Worm (Caenorhabditis elegans) whole organism, L1 larva: ENCODE data around the gene D1044.1.

ENCODE experiments used
- C04F5.9 ChIP-seq: sonication (generic microtip); optimal IDR thresholded peaks from 2 replicates; lab custom pipeline; 2016; ENCODE audit warnings: missing genetic modification characterization, missing compliant biosample characterization
- C34B4.2 ChIP-seq: sonication (generic microtip); optimal IDR thresholded peaks from 2 replicates; lab custom pipeline; 2017; ENCODE audit warnings: mild to moderate bottlenecking, missing genetic modification characterization, missing compliant biosample characterization
- Y116A8C.19 ChIP-seq: sonication (generic microtip); optimal IDR thresholded peaks from 2 replicates; lab custom pipeline; 2016; ENCODE audit warnings: missing compliant biosample characterization, missing genetic modification characterization, borderline replicate concordance
- aha-1 ChIP-seq: fragments of 150-350 bp; optimal IDR thresholded peaks from 2 replicates; lab custom pipeline; 2014; ENCODE audit warnings: missing biosample characterization, missing genetic modification characterization
- aly-2 ChIP-seq: fragments of 150-350 bp; optimal IDR thresholded peaks from 2 replicates; lab custom pipeline; 2014; ENCODE audit warnings: missing biosample characterization, missing genetic modification characterization
- ama-1 ChIP-seq: fragments of 150-350 bp; optimal IDR thresholded peaks from 2 replicates; lab custom pipeline; 2014
- blmp-1 ChIP-seq: fragments of 150-350 bp; optimal IDR thresholded peaks from 2 replicates; lab custom pipeline; 2014; ENCODE audit warnings: missing biosample characterization, missing genetic modification characterization
- ceh-63 ChIP-seq: fragments of 200-800 bp; sonication (Bioruptor generic); optimal IDR thresholded peaks from 2 replicates; lab custom pipeline; 2018; ENCODE audit warnings: mild to moderate bottlenecking, missing genetic modification characterization, missing compliant biosample characterization
- ceh-8 ChIP-seq: fragments of 200-800 bp; sonication (Bioruptor generic); optimal IDR thresholded peaks from 2 replicates; lab custom pipeline; 2018; ENCODE audit warnings: mild to moderate bottlenecking, missing genetic modification characterization, moderate library complexity, missing compliant biosample characterization
- ceh-88 ChIP-seq: fragments of 200-800 bp; sonication (Bioruptor generic); IDR thresholded peaks from 2 replicates; pipeline ENCODE4 v1.3.6; 2022; ENCODE audit warnings: missing genetic modification characterization, missing compliant biosample characterization
- ceh-90 ChIP-seq: sonication (generic microtip); optimal IDR thresholded peaks from 2 replicates; lab custom pipeline; 2016; ENCODE audit warnings: missing genetic modification characterization, missing compliant biosample characterization
- ces-1 ChIP-seq: fragments of 150-350 bp; optimal IDR thresholded peaks from 2 replicates; lab custom pipeline; 2014; ENCODE audit warnings: missing biosample characterization, missing genetic modification reagents, missing genetic modification characterization
- dpl-1 ChIP-seq, 3 experiments: fragments of 150-350 bp in 2 of 3; sonication (generic microtip) in 1 of 3; optimal IDR thresholded peaks; 2 replicates each; lab custom pipeline; 2014 to 2017; ENCODE audit warnings: missing biosample characterization in 3 of 3, missing genetic modification characterization in 3 of 3, missing genetic modification reagents in 3 of 3
- dsc-1 ChIP-seq: sonication (generic microtip); optimal IDR thresholded peaks from 2 replicates; lab custom pipeline; 2016; ENCODE audit warnings: mild to moderate bottlenecking, missing genetic modification characterization, missing compliant biosample characterization
- efl-3 ChIP-seq: fragments of 200-800 bp; sonication (Bioruptor generic); optimal IDR thresholded peaks from 2 replicates; lab custom pipeline; 2018; ENCODE audit warnings: mild to moderate bottlenecking, missing genetic modification characterization, missing compliant biosample characterization
- egl-27 ChIP-seq, 2 experiments: fragments of 150-350 bp in 1 of 2; sonication (generic microtip); optimal IDR thresholded peaks; 3 replicates each; lab custom pipeline; 2017 to 2018; ENCODE audit warnings: missing biosample characterization in 2 of 2, missing genetic modification characterization in 2 of 2, missing genetic modification reagents in 2 of 2
- fkh-8 ChIP-seq: sonication (generic microtip); optimal IDR thresholded peaks from 2 replicates; lab custom pipeline; 2016; ENCODE audit warnings: mild to moderate bottlenecking, missing genetic modification characterization, missing compliant biosample characterization
- fos-1 ChIP-seq: fragments of 150-350 bp; optimal IDR thresholded peaks from 2 replicates; lab custom pipeline; 2014; ENCODE audit warnings: missing biosample characterization, missing genetic modification characterization
- grh-1 ChIP-seq: fragments of 200-800 bp; sonication (Bioruptor generic); IDR thresholded peaks from 2 replicates; pipeline ENCODE4 v1.3.6; 2022; ENCODE audit warnings: missing genetic modification reagents, missing genetic modification characterization, missing compliant biosample characterization
- hlh-17 ChIP-seq: fragments of 200-800 bp; sonication (Bioruptor generic); optimal IDR thresholded peaks from 2 replicates; lab custom pipeline; 2018; ENCODE audit warnings: missing genetic modification characterization, mild to moderate bottlenecking, missing compliant biosample characterization, moderate library complexity, borderline replicate concordance
- hpl-2 ChIP-seq: fragments of 150-350 bp; optimal IDR thresholded peaks from 2 replicates; lab custom pipeline; 2014; ENCODE audit warnings: missing biosample characterization, missing genetic modification reagents, missing genetic modification characterization
- irx-1 ChIP-seq: sonication (generic microtip); optimal IDR thresholded peaks from 2 replicates; lab custom pipeline; 2016; ENCODE audit warnings: missing genetic modification characterization, missing compliant biosample characterization
- lin-13 ChIP-seq: fragments of 150-350 bp; optimal IDR thresholded peaks from 2 replicates; lab custom pipeline; 2014; ENCODE audit warnings: missing biosample characterization, missing genetic modification reagents, missing genetic modification characterization
- lin-14 ChIP-seq: fragments of 200-800 bp; sonication (Bioruptor generic); optimal IDR thresholded peaks from 2 replicates; lab custom pipeline; 2018; ENCODE audit warnings: mild to moderate bottlenecking, missing genetic modification characterization, moderate library complexity, missing compliant biosample characterization
- lin-15B ChIP-seq: fragments of 150-350 bp; sonication (generic microtip); optimal IDR thresholded peaks from 3 replicates; lab custom pipeline; 2014; ENCODE audit warnings: missing biosample characterization, missing genetic modification characterization
- lin-39 ChIP-seq: fragments of 150-350 bp; optimal IDR thresholded peaks from 2 replicates; lab custom pipeline; 2014; ENCODE audit warnings: missing biosample characterization, missing genetic modification reagents, missing genetic modification characterization
- lsy-2 ChIP-seq, 2 experiments: fragments of 150-350 bp; optimal IDR thresholded peaks; 2 replicates each; lab custom pipeline; 2014; ENCODE audit warnings: missing biosample characterization in 2 of 2, missing genetic modification characterization in 2 of 2
- mab-9 ChIP-seq: fragments of 200-800 bp; sonication (Bioruptor generic); IDR thresholded peaks from 2 replicates; pipeline ENCODE4 v1.3.6; 2022; ENCODE audit warnings: missing genetic modification reagents, missing genetic modification characterization, missing compliant biosample characterization
- mdl-1 ChIP-seq, 2 experiments: fragments of 150-350 bp; optimal IDR thresholded peaks; 2 replicates each; lab custom pipeline; 2014 to 2017; ENCODE audit warnings: missing biosample characterization in 2 of 2, missing genetic modification characterization in 2 of 2, inconsistent platforms in 1 of 2
- nhr-11 ChIP-seq: fragments of 150-350 bp; optimal IDR thresholded peaks from 2 replicates; lab custom pipeline; 2014; ENCODE audit warnings: missing biosample characterization, missing genetic modification characterization
- nhr-20 ChIP-seq: sonication (generic microtip); optimal IDR thresholded peaks from 2 replicates; lab custom pipeline; 2016; ENCODE audit warnings: mild to moderate bottlenecking, missing genetic modification characterization, missing compliant biosample characterization
- nhr-237 ChIP-seq: fragments of 150-350 bp; optimal IDR thresholded peaks from 2 replicates; lab custom pipeline; 2014; ENCODE audit warnings: missing biosample characterization, missing genetic modification characterization
- nhr-28 ChIP-seq: fragments of 150-350 bp; optimal IDR thresholded peaks from 2 replicates; lab custom pipeline; 2014; ENCODE audit warnings: missing biosample characterization, missing genetic modification characterization
- nhr-71 ChIP-seq: sonication (generic microtip); optimal IDR thresholded peaks from 2 replicates; lab custom pipeline; 2016; ENCODE audit warnings: mild to moderate bottlenecking, missing genetic modification characterization, moderate library complexity, missing compliant biosample characterization
- nhr-76 ChIP-seq: sonication (generic microtip); optimal IDR thresholded peaks from 2 replicates; lab custom pipeline; 2017; ENCODE audit warnings: missing biosample characterization, missing genetic modification characterization
- nhr-77 ChIP-seq: fragments of 150-350 bp; optimal IDR thresholded peaks from 2 replicates; lab custom pipeline; 2014; ENCODE audit warnings: missing biosample characterization, missing genetic modification characterization
- nhr-84 ChIP-seq: sonication (generic microtip); optimal IDR thresholded peaks from 2 replicates; lab custom pipeline; 2017; ENCODE audit warnings: missing biosample characterization, missing genetic modification characterization
- pag-3 ChIP-seq: sonication (generic microtip); optimal IDR thresholded peaks from 2 replicates; lab custom pipeline; 2017; ENCODE audit warnings: missing genetic modification characterization, mild to moderate bottlenecking, missing compliant biosample characterization, antibody characterized with exemption, borderline replicate concordance; ENCODE audit not compliant: insufficient read depth
- pax-3 ChIP-seq: fragments of 200-800 bp; sonication (Bioruptor generic); optimal IDR thresholded peaks from 2 replicates; lab custom pipeline; 2018; ENCODE audit warnings: mild to moderate bottlenecking, missing genetic modification characterization, moderate library complexity, missing compliant biosample characterization
- pqm-1 ChIP-seq: sonication (generic microtip); optimal IDR thresholded peaks from 3 replicates; lab custom pipeline; 2017; ENCODE audit warnings: missing biosample characterization, missing genetic modification characterization
- skn-1 ChIP-seq: fragments of 150-350 bp; optimal IDR thresholded peaks from 2 replicates; lab custom pipeline; 2014; ENCODE audit warnings: missing biosample characterization, missing genetic modification characterization
- snpc-4 ChIP-seq: fragments of 150-350 bp; optimal IDR thresholded peaks from 2 replicates; lab custom pipeline; 2014; ENCODE audit warnings: missing biosample characterization, missing genetic modification characterization
- snu-23 ChIP-seq: sonication (generic microtip); optimal IDR thresholded peaks from 2 replicates; lab custom pipeline; 2016; ENCODE audit warnings: missing genetic modification characterization, missing compliant biosample characterization
- sox-4 ChIP-seq: sonication (generic microtip); optimal IDR thresholded peaks from 2 replicates; lab custom pipeline; 2016; ENCODE audit warnings: missing genetic modification characterization, missing compliant biosample characterization
- sptf-1 ChIP-seq: fragments of 150-350 bp; optimal IDR thresholded peaks from 2 replicates; lab custom pipeline; 2014; ENCODE audit warnings: missing biosample characterization, missing genetic modification characterization
- tbx-2 ChIP-seq: sonication (generic microtip); optimal IDR thresholded peaks from 2 replicates; lab custom pipeline; 2016; ENCODE audit warnings: missing genetic modification characterization, missing compliant biosample characterization
- tlp-1 ChIP-seq: fragments of 150-350 bp; optimal IDR thresholded peaks from 2 replicates; lab custom pipeline; 2014; ENCODE audit warnings: missing biosample characterization, missing genetic modification characterization
- unc-30 ChIP-seq: sonication (generic microtip); optimal IDR thresholded peaks from 2 replicates; lab custom pipeline; 2017; ENCODE audit warnings: missing biosample characterization, missing genetic modification characterization
- unc-62 ChIP-seq: fragments of 150-350 bp; optimal IDR thresholded peaks from 2 replicates; lab custom pipeline; 2014; ENCODE audit warnings: missing biosample characterization, missing genetic modification reagents, missing genetic modification characterization
- unc-86 ChIP-seq: sonication (generic microtip); optimal IDR thresholded peaks from 2 replicates; lab custom pipeline; 2016; ENCODE audit warnings: missing genetic modification characterization, missing compliant biosample characterization
- unc-98 ChIP-seq: fragments of 200-800 bp; sonication (Bioruptor generic); IDR thresholded peaks from 2 replicates; pipeline ENCODE4 v1.3.6; 2022; ENCODE audit warnings: missing genetic modification characterization, missing compliant biosample characterization
- xbp-1 ChIP-seq: sonication (generic microtip); optimal IDR thresholded peaks from 2 replicates; lab custom pipeline; 2016; ENCODE audit warnings: missing genetic modification characterization, missing compliant biosample characterization
- zag-1 ChIP-seq: fragments of 150-350 bp; optimal IDR thresholded peaks from 2 replicates; lab custom pipeline; 2014; ENCODE audit warnings: missing biosample characterization, missing genetic modification characterization
- ztf-11 ChIP-seq, 2 experiments: sonication (generic microtip); optimal IDR thresholded peaks; 2 replicates each; lab custom pipeline; 2016 to 2017; ENCODE audit warnings: missing genetic modification characterization in 2 of 2, missing biosample characterization in 1 of 2, missing compliant biosample characterization in 1 of 2

Gene D1044.1

ce11 chrIII:5591668-5592149 is 47.6 kb downstream of the D1044.1 start, which contains the start of the genes ddx-15 and ucr-1 (continued):
- TF ChIP-seq ceh-8 (GFP tag; lab: Kevin White, UChicago), result no peak
- no peak for TF ChIP-seq unc-62 (GFP tag; lab: Kevin White, UChicago)
- TF ChIP-seq unc-86, result peak; percentile 69
- TF ChIP-seq egl-27 (tag; optimal IDR thresholded peaks at IDR 0.05; lab: Kevin White, UChicago), result no peak
- no peak for TF ChIP-seq ztf-11 (tag; optimal IDR thresholded peaks at IDR 0.05; lab: Kevin White, UChicago)
- no peak for TF ChIP-seq ceh-90 (tag; lab: Kevin White, UChicago)
- TF ChIP-seq dsc-1 (tag; lab: Kevin White, UChicago), result peak; percentile 45
- TF ChIP-seq xbp-1, result peak; percentile 73
- TF ChIP-seq nhr-84 (tag; lab: Kevin White, UChicago), result no peak
- TF ChIP-seq dpl-1 (GFP tag; optimal IDR thresholded peaks at IDR 0.05; lab: Kevin White, UChicago), result peak; percentile 69 to 78 (median 72)
- peak; percentile 72 for TF ChIP-seq fkh-8 (tag; lab: Kevin White, UChicago)
- no peak for TF ChIP-seq Y116A8C.19 (tag; lab: Kevin White, UChicago)
- no peak for TF ChIP-seq ces-1 (GFP tag; lab: Kevin White, UChicago)
- peak; percentile 39 for TF ChIP-seq skn-1 (tag; lab: Kevin White, UChicago)
- peak; percentile 78 for TF ChIP-seq snu-23 (GFP tag; lab: Kevin White, UChicago)
- no peak for TF ChIP-seq unc-30
- TF ChIP-seq grh-1, result no peak; the same call in 1 of the 2 replicates
- no peak for TF ChIP-seq sptf-1 (tag; lab: Kevin White, UChicago)
- peak in 1 of 2 experiments; percentile 46 for TF ChIP-seq mdl-1 (tag; optimal IDR thresholded peaks at IDR 0.05; lab: Kevin White, UChicago)
- TF ChIP-seq nhr-11 (tag; lab: Kevin White, UChicago), result no peak
- TF ChIP-seq aly-2 (tag; lab: Kevin White, UChicago), result no peak
- no peak for TF ChIP-seq zag-1 (tag; lab: Kevin White, UChicago)
- TF ChIP-seq irx-1 (tag; lab: Kevin White, UChicago), result peak; percentile 42
- TF ChIP-seq efl-3 (GFP tag; lab: Kevin White, UChicago), result no peak
- peak; percentile 51 for TF ChIP-seq nhr-77 (tag; lab: Kevin White, UChicago)
- peak; percentile 83 for TF ChIP-seq nhr-71
- TF ChIP-seq nhr-28, result no peak
- TF ChIP-seq lin-14 (GFP tag; lab: Kevin White, UChicago), result peak; percentile 75
- no peak for TF ChIP-seq aha-1 (tag; lab: Kevin White, UChicago)
- peak; percentile 55 for TF ChIP-seq tbx-2 (tag; lab: Kevin White, UChicago)
- no peak for TF ChIP-seq pag-3 (tag; lab: Kevin White, UChicago)
- TF ChIP-seq mab-9, result no peak
- TF ChIP-seq ceh-88 (GFP tag; lab: Robert Waterston, UW), result no peak; the same call in 1 of the 2 replicates
- no peak for TF ChIP-seq hlh-17
- TF ChIP-seq lin-15B, result peak; percentile 61
- TF ChIP-seq blmp-1 (tag; lab: Kevin White, UChicago), result no peak
- TF ChIP-seq pqm-1 (tag; lab: Kevin White, UChicago), result no peak
- TF ChIP-seq nhr-76 (tag; lab: Kevin White, UChicago), result no peak
- TF ChIP-seq ceh-63 (GFP tag; lab: Kevin White, UChicago), result no peak
- peak; percentile 0 for TF ChIP-seq C04F5.9
- TF ChIP-seq tlp-1 (tag; lab: Kevin White, UChicago), result no peak
- TF ChIP-seq snpc-4, result peak; percentile 32
- TF ChIP-seq nhr-20 (tag; lab: Kevin White, UChicago), result peak; percentile 66
- TF ChIP-seq lin-13 (GFP tag; lab: Kevin White, UChicago), result peak; percentile 25
- no peak for TF ChIP-seq nhr-237
- TF ChIP-seq sox-4 (tag; lab: Kevin White, UChicago), result no peak
- no peak for TF ChIP-seq hpl-2 (GFP tag; lab: Kevin White, UChicago)
- no peak for TF ChIP-seq unc-98 (GFP tag; lab: Robert Waterston, UW)
- TF ChIP-seq pax-3 (tag; lab: Kevin White, UChicago), result peak; percentile 15
- no peak for TF ChIP-seq lin-39 (tag; lab: Kevin White, UChicago)
- TF ChIP-seq lsy-2 (tag; optimal IDR thresholded peaks at IDR 0.05; lab: Kevin White, UChicago), result peak; percentile 85
- no peak for TF ChIP-seq C34B4.2 (tag; lab: Kevin White, UChicago)
- peak; percentile 43 for TF ChIP-seq fos-1 (tag; lab: Kevin White, UChicago)
- no peak for TF ChIP-seq ama-1
